Worm (Caenorhabditis elegans): Measurements from ENCODE around the gene mtm-6.

DNA sequence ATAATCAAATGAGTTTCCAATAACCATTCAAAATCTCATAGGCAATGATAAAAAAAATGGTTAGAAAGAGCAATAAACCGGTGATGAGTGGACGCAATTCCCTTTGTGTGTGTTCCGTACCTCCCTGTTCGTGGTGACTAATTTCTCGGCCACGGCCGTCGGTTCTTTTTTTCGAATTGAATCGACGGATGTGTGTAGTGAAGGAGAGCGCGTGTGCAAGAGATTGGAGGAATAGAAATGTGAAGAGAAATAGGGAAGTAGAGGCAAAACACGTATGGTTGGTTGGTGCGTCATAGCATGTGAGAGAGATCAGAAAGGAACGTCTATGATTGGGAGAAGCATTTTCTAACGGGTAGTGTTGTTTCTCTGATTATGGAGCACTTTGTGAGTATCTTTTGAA is 13.0 kb downstream of the mtm-6 start:
- TF ChIP-seq nhr-77 (tag; optimal IDR thresholded peaks at IDR 0.05) = no peak
- TF ChIP-seq ets-5 (GFP tag; IDR thresholded peaks at IDR 0.05) = no peak
- no peak for TF ChIP-seq grh-1 (GFP tag; IDR thresholded peaks at IDR 0.05)
- no peak for TF ChIP-seq ama-1 (optimal IDR thresholded peaks at IDR 0.05)
- TF ChIP-seq mep-1 (tag; optimal IDR thresholded peaks at IDR 0.05) = no peak
- no peak for TF ChIP-seq nhr-84 (tag; optimal IDR thresholded peaks at IDR 0.05)
- TF ChIP-seq fkh-10 (GFP tag; optimal IDR thresholded peaks at IDR 0.05) = no peak
- TF ChIP-seq unc-30 (tag; optimal IDR thresholded peaks at IDR 0.05) = no peak
- no peak for TF ChIP-seq hpl-2 (GFP tag; optimal IDR thresholded peaks at IDR 0.05)
- no peak for TF ChIP-seq lin-39 (tag; optimal IDR thresholded peaks at IDR 0.05)
